Worm (Caenorhabditis elegans): ENCODE results near the gene col-95.
A peak's percentile ranks its signal among the peaks of the same experiment; 100 is the strongest.

The col-95 gene

ce11 chrIII:11731491-11731890 lies 27.7 kb downstream of the col-95 start:
- TF ChIP-seq tbx-2 (tag; optimal IDR thresholded peaks at IDR 0.05) (no peak), pqm-1 (tag; optimal IDR thresholded peaks at IDR 0.05) (no peak), lin-15B (tag; optimal IDR thresholded peaks at IDR 0.05) (no peak), sea-2 (GFP tag; optimal IDR thresholded peaks at IDR 0.05) (no peak), ceh-82 (tag; optimal IDR thresholded peaks at IDR 0.05) (no peak), nhr-67 (tag; optimal IDR thresholded peaks at IDR 0.05) (no peak), hmg-11 (tag; optimal IDR thresholded peaks at IDR 0.05) (no peak), nhr-11 (tag; optimal IDR thresholded peaks at IDR 0.05) (no peak)

DNA sequence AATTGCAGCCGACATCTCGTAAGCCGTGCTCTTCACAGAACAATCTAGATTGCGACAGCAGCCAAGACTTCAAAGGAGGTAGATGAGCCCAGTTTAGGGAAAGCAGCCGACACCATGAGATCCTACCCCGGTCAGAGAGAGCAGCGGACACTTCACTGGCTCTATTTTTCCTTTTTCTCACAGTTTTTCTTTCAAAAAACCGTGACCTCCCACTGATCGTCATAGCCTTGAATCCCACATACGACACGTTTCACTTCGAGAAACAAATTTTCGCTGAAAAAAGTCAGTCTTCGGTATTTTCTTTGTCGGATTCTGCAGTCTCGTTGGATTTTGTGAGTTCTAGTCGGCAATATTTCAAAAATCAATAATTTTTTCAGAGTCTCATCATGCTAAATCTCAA lies 28.3 kb downstream of the col-95 start, which contains the start of gene Y41C4A.21:
Y41C4A.21 (plus strand) TSS at position 301 of the 400 bp plus-strand sequence.
- TF ChIP-seq ceh-82 (tag; optimal IDR thresholded peaks at IDR 0.05), result no peak

DNA sequence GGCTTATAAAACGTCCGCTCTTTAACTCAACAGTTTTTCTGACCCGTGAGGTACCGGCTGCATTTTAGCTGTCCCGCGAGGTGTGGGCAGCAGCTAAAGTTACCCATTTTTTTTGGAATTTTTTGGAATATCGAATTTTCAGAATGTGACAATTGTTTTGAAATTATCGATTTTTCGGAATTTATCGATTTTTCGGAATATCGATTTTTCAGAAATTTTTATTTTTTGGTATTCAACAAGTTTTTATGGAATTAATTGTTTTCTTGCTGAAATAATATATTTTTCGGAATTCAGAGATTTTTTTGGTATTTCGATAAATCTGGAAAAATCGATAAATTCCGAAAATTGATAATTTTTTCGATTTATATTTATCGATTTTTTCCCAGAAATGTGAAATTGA lies 29.1 kb downstream of the col-95 start:
- no peak for TF ChIP-seq nhr-237 (tag; optimal IDR thresholded peaks at IDR 0.05)
- no peak for TF ChIP-seq eor-1 (tag; optimal IDR thresholded peaks at IDR 0.05)
- TF ChIP-seq elt-1 (tag; optimal IDR thresholded peaks at IDR 0.05), result no peak
- no peak for TF ChIP-seq lin-15B (tag; optimal IDR thresholded peaks at IDR 0.05)
- TF ChIP-seq sea-2 (GFP tag; optimal IDR thresholded peaks at IDR 0.05), result no peak
- TF ChIP-seq ceh-28 (tag; optimal IDR thresholded peaks at IDR 0.05), result peak; percentile 97
- no peak for TF ChIP-seq fkh-10 (GFP tag; optimal IDR thresholded peaks at IDR 0.05)

- TF ChIP-seq ceh-82 (tag; optimal IDR thresholded peaks at IDR 0.05) (no peak), fkh-2 (tag; optimal IDR thresholded peaks at IDR 0.05) (no peak), nhr-25 (tag; optimal IDR thresholded peaks at IDR 0.05) (no peak), elt-3 (tag; optimal IDR thresholded peaks at IDR 0.05) (no peak), hmg-11 (tag; optimal IDR thresholded peaks at IDR 0.05) (no peak), elt-1 (tag; optimal IDR thresholded peaks at IDR 0.05) (no peak), nfya-1 (tag; optimal IDR thresholded peaks at IDR 0.05; ENCODE audit: insufficient read depth) (no peak), ama-1 (optimal IDR thresholded peaks at IDR 0.05) (no peak), ceh-28 (tag; optimal IDR thresholded peaks at IDR 0.05) (no peak)
Observed at ce11 chrIII:11737527-11737926, 33.7 kb downstream of the col-95 start, which contains the start of gene sup-1. TSS of gene sup-1 (minus strand) at chrIII:11737627.

ce11 chrIII:11738482-11738881 lies 34.7 kb downstream of the col-95 start:
- no peak for TF ChIP-seq snpc-4 (tag; optimal IDR thresholded peaks at IDR 0.05)
- TF ChIP-seq eor-1 (tag; optimal IDR thresholded peaks at IDR 0.05), result no peak
- TF ChIP-seq unc-62 (GFP tag; optimal IDR thresholded peaks at IDR 0.05), result no peak
- no peak for TF ChIP-seq pha-4 (tag; optimal IDR thresholded peaks at IDR 0.05)
- TF ChIP-seq elt-3 (tag; optimal IDR thresholded peaks at IDR 0.05), result no peak
- TF ChIP-seq ceh-16 (tag; optimal IDR thresholded peaks at IDR 0.05), result no peak
- TF ChIP-seq lin-15B (tag; optimal IDR thresholded peaks at IDR 0.05), result peak; percentile 17
- peak; percentile 73 for TF ChIP-seq nfya-1 (tag; optimal IDR thresholded peaks at IDR 0.05; ENCODE audit: insufficient read depth)
- no peak for TF ChIP-seq lsy-12 (tag; optimal IDR thresholded peaks at IDR 0.05)
- TF ChIP-seq hmg-11 (tag; optimal IDR thresholded peaks at IDR 0.05), result peak; percentile 11
- TF ChIP-seq nhr-43 (tag; optimal IDR thresholded peaks at IDR 0.05; ENCODE audit: poor library complexity, severe bottlenecking), result no peak
- no peak for TF ChIP-seq fkh-10 (GFP tag; optimal IDR thresholded peaks at IDR 0.05)
- peak; percentile 73 for TF ChIP-seq lin-39 (tag; optimal IDR thresholded peaks at IDR 0.05)
- TF ChIP-seq nhr-67 (tag; optimal IDR thresholded peaks at IDR 0.05), result no peak
- TF ChIP-seq nhr-28 (tag; optimal IDR thresholded peaks at IDR 0.05), result no peak
- no peak for TF ChIP-seq ztf-11 (tag; optimal IDR thresholded peaks at IDR 0.05)
- peak; percentile 24 for TF ChIP-seq elt-1 (tag; optimal IDR thresholded peaks at IDR 0.05)
- TF ChIP-seq unc-39 (tag; optimal IDR thresholded peaks at IDR 0.05), result no peak
- TF ChIP-seq nhr-11 (tag; optimal IDR thresholded peaks at IDR 0.05), result no peak
- TF ChIP-seq mdl-1 (tag; optimal IDR thresholded peaks at IDR 0.05), result peak; percentile 21
- TF ChIP-seq pqm-1 (tag; optimal IDR thresholded peaks at IDR 0.05), result no peak
- no peak for TF ChIP-seq fkh-2 (tag; optimal IDR thresholded peaks at IDR 0.05)
- no peak for TF ChIP-seq ztf-4 (tag; optimal IDR thresholded peaks at IDR 0.05)

ce11 chrIII:11740868-11741267 lies 37.1 kb downstream of the col-95 start:
- no peak for TF ChIP-seq nhr-23 (tag; optimal IDR thresholded peaks at IDR 0.05)
- TF ChIP-seq nhr-25 (tag; optimal IDR thresholded peaks at IDR 0.05), result peak; percentile 8
- TF ChIP-seq fkh-10 (GFP tag; optimal IDR thresholded peaks at IDR 0.05), result no peak
- peak; percentile 73 for TF ChIP-seq pha-4 (tag; optimal IDR thresholded peaks at IDR 0.05)
- TF ChIP-seq ceh-9 (tag; optimal IDR thresholded peaks at IDR 0.05), result no peak

Data from whole organism, L3 larva.